Fruit fly (Drosophila melanogaster) whole organism, prepupa: ENCODE measurements around the gene CG10514.

ENCODE experiments used
- Blimp-1 ChIP-seq: fragments of 200-800 bp; sonication (Bioruptor generic); optimal IDR thresholded peaks from 3 replicates; lab custom pipeline; 2017; ENCODE audit warnings: missing biosample characterization, missing genetic modification characterization, mild to moderate bottlenecking, moderate library complexity, missing genetic modification reagents
- CG10631 ChIP-seq: fragments of 200-800 bp; sonication (Bioruptor generic); optimal IDR thresholded peaks from 2 replicates; lab custom pipeline; 2016; ENCODE audit warnings: missing biosample characterization, missing genetic modification characterization
- CG11294 ChIP-seq: fragments of 200-800 bp; sonication (Bioruptor generic); IDR thresholded peaks from 2 replicates; pipeline ENCODE4 v1.3.6; 2022; ENCODE audit warnings: missing biosample characterization, missing genetic modification characterization
- CG15336 ChIP-seq: fragments of 200-800 bp; sonication (Bioruptor generic); IDR thresholded peaks from 2 replicates; pipeline ENCODE4 v1.3.6; 2022; ENCODE audit warnings: missing biosample characterization, missing genetic modification characterization
- CG1621 ChIP-seq: fragments of 200-800 bp; sonication (Bioruptor generic); optimal IDR thresholded peaks from 3 replicates; lab custom pipeline; 2018; ENCODE audit warnings: missing biosample characterization, mild to moderate bottlenecking, missing genetic modification characterization
- CG16779 ChIP-seq: fragments of 200-800 bp; sonication (Bioruptor generic); optimal IDR thresholded peaks from 3 replicates; lab custom pipeline; 2017; ENCODE audit warnings: missing biosample characterization, mild to moderate bottlenecking, missing genetic modification characterization
- CG3032 ChIP-seq: fragments of 200-800 bp; optimal IDR thresholded peaks from 2 replicates; lab custom pipeline; 2019; ENCODE audit warnings: missing biosample characterization, mild to moderate bottlenecking, missing genetic modification characterization, moderate library complexity
- CG34406 ChIP-seq: fragments of 200-800 bp; sonication (Bioruptor generic); optimal IDR thresholded peaks from 3 replicates; lab custom pipeline; 2016; ENCODE audit warnings: missing biosample characterization, missing genetic modification characterization
- CG3919 ChIP-seq: fragments of 200-800 bp; sonication (Bioruptor generic); optimal IDR thresholded peaks from 3 replicates; lab custom pipeline; 2016; ENCODE audit warnings: missing biosample characterization, missing genetic modification characterization
- CG4318 ChIP-seq: fragments of 200-800 bp; sonication (Bioruptor generic); optimal IDR thresholded peaks from 3 replicates; lab custom pipeline; 2017; ENCODE audit warnings: missing biosample characterization, mild to moderate bottlenecking, missing genetic modification characterization
- CG6163 ChIP-seq: fragments of 200-800 bp; sonication (Bioruptor generic); IDR thresholded peaks from 3 replicates; pipeline ENCODE4 v1.3.6; 2022; ENCODE audit warnings: missing biosample characterization, missing genetic modification characterization
- CG6276 ChIP-seq: fragments of 200-800 bp; sonication (Bioruptor generic); optimal IDR thresholded peaks from 2 replicates; lab custom pipeline; 2017; ENCODE audit warnings: missing biosample characterization, mild to moderate bottlenecking, missing genetic modification characterization
- CG6792 ChIP-seq: fragments of 200-800 bp; sonication (Bioruptor generic); optimal IDR thresholded peaks from 3 replicates; lab custom pipeline; 2016; ENCODE audit warnings: missing biosample characterization, missing genetic modification characterization
- CG8319 ChIP-seq: fragments of 200-800 bp; sonication (Bioruptor generic); optimal IDR thresholded peaks from 3 replicates; lab custom pipeline; 2016; ENCODE audit warnings: missing biosample characterization, missing genetic modification characterization
- CG8632 ChIP-seq: fragments of 200-800 bp; sonication (Bioruptor generic); optimal IDR thresholded peaks from 3 replicates; lab custom pipeline; 2016; ENCODE audit warnings: missing biosample characterization, missing genetic modification characterization
- CG9139 ChIP-seq: fragments of 200-800 bp; sonication (Bioruptor generic); optimal IDR thresholded peaks from 3 replicates; lab custom pipeline; 2017; ENCODE audit warnings: missing biosample characterization, mild to moderate bottlenecking, missing genetic modification characterization
- Eip75B ChIP-seq: fragments of 200-800 bp; sonication (Bioruptor generic); optimal IDR thresholded peaks from 3 replicates; lab custom pipeline; 2016; ENCODE audit warnings: missing biosample characterization, missing genetic modification characterization
- Eip78C ChIP-seq: fragments of 200-800 bp; sonication (Bioruptor generic); peaks from one replicate; lab custom pipeline; 2016; ENCODE audit warnings: missing biosample characterization, missing genetic modification characterization
- Ets96B ChIP-seq: fragments of 200-800 bp; optimal IDR thresholded peaks from 2 replicates; lab custom pipeline; 2019; ENCODE audit warnings: missing biosample characterization, mild to moderate bottlenecking, missing genetic modification characterization, moderate library complexity
- Hr38 ChIP-seq: sonication (Bioruptor generic); optimal IDR thresholded peaks from 2 replicates; lab custom pipeline; 2016; ENCODE audit warnings: missing biosample characterization, missing genetic modification characterization
- Hr39 ChIP-seq: fragments of 200-800 bp; sonication (Bioruptor generic); optimal IDR thresholded peaks from 2 replicates; lab custom pipeline; 2016; ENCODE audit warnings: missing biosample characterization, missing genetic modification characterization
- Lpt ChIP-seq: fragments of 200-800 bp; sonication (Bioruptor generic); optimal IDR thresholded peaks from 3 replicates; lab custom pipeline; 2016; ENCODE audit warnings: missing biosample characterization, missing genetic modification characterization
- OdsH ChIP-seq: fragments of 200-800 bp; sonication (Bioruptor generic); optimal IDR thresholded peaks from 3 replicates; lab custom pipeline; 2016; ENCODE audit warnings: missing biosample characterization, missing genetic modification characterization
- Smox ChIP-seq: fragments of 200-800 bp; sonication (Bioruptor generic); optimal IDR thresholded peaks from 3 replicates; lab custom pipeline; 2016; ENCODE audit warnings: missing biosample characterization, missing genetic modification characterization
- Sox102F ChIP-seq: fragments of 200-800 bp; sonication (Bioruptor generic); optimal IDR thresholded peaks from 2 replicates; lab custom pipeline; 2016; ENCODE audit warnings: missing biosample characterization, mild to moderate bottlenecking, missing genetic modification characterization
- Sox15 ChIP-seq: fragments of 200-800 bp; sonication (Bioruptor generic); optimal IDR thresholded peaks from 3 replicates; lab custom pipeline; 2016; ENCODE audit warnings: missing biosample characterization, missing genetic modification characterization
- acj6 ChIP-seq: fragments of 200-800 bp; sonication (Bioruptor generic); optimal IDR thresholded peaks from 3 replicates; lab custom pipeline; 2016; ENCODE audit warnings: missing biosample characterization, missing genetic modification characterization
- cyc ChIP-seq: fragments of 200-800 bp; sonication (Bioruptor generic); optimal IDR thresholded peaks from 3 replicates; lab custom pipeline; 2016; ENCODE audit warnings: missing biosample characterization, missing genetic modification characterization
- dac ChIP-seq: fragments of 200-800 bp; sonication (Bioruptor generic); optimal IDR thresholded peaks from 2 replicates; lab custom pipeline; 2017; ENCODE audit warnings: missing biosample characterization, mild to moderate bottlenecking, missing genetic modification characterization
- dsx ChIP-seq: fragments of 200-800 bp; optimal IDR thresholded peaks from 3 replicates; lab custom pipeline; 2019; ENCODE audit warnings: missing biosample characterization, mild to moderate bottlenecking, missing genetic modification characterization, moderate library complexity; ENCODE audit not compliant: poor library complexity, severe bottlenecking
- esn ChIP-seq: fragments of 200-800 bp; sonication (Bioruptor generic); optimal IDR thresholded peaks from 2 replicates; lab custom pipeline; 2016; ENCODE audit warnings: missing biosample characterization, mild to moderate bottlenecking, missing genetic modification characterization, moderate library complexity
- fd59A ChIP-seq: fragments of 200-800 bp; sonication (Bioruptor generic); optimal IDR thresholded peaks from 2 replicates; lab custom pipeline; 2017; ENCODE audit warnings: missing biosample characterization, mild to moderate bottlenecking, missing genetic modification characterization, missing genetic modification reagents
- fd85E ChIP-seq: fragments of 200-800 bp; sonication (Bioruptor generic); optimal IDR thresholded peaks from 3 replicates; lab custom pipeline; 2016; ENCODE audit warnings: missing biosample characterization, missing genetic modification characterization
- fkh ChIP-seq: fragments of 200-800 bp; sonication (Bioruptor generic); optimal IDR thresholded peaks from 3 replicates; lab custom pipeline; 2017; ENCODE audit warnings: missing biosample characterization, mild to moderate bottlenecking, missing genetic modification characterization, moderate library complexity
- pdm3 ChIP-seq: fragments of 200-800 bp; sonication (Bioruptor generic); optimal IDR thresholded peaks from 3 replicates; lab custom pipeline; 2016; ENCODE audit warnings: missing biosample characterization, missing genetic modification characterization
- salr ChIP-seq, 2 experiments: fragments of 200-800 bp; sonication (Bioruptor generic); optimal IDR thresholded peaks; 3 replicates each; lab custom pipeline; 2016 to 2018; ENCODE audit warnings: missing biosample characterization in 2 of 2, missing genetic modification characterization in 2 of 2, mild to moderate bottlenecking in 1 of 2
- spab ChIP-seq: fragments of 200-800 bp; sonication (Bioruptor generic); optimal IDR thresholded peaks from 2 replicates; lab custom pipeline; 2017; ENCODE audit warnings: missing biosample characterization, mild to moderate bottlenecking, missing genetic modification characterization, missing genetic modification reagents
- ss ChIP-seq, 2 experiments: fragments of 200-800 bp; sonication (Bioruptor generic); optimal IDR thresholded peaks; 2 replicates in 1 of 2; 3 replicates in 1 of 2; lab custom pipeline; 2017 to 2018; ENCODE audit warnings: mild to moderate bottlenecking in 2 of 2, missing biosample characterization in 2 of 2, missing genetic modification characterization in 2 of 2, moderate library complexity in 1 of 2

The CG10514 gene

dm6 chr3R:25238771-25239700 is 40.6 kb downstream of the CG10514 start (continued):
- TF ChIP-seq CG10631 (GFP tag; lab: Kevin White, UChicago): no peak
- TF ChIP-seq Ets96B (tag; lab: Kevin White, UChicago): peak; percentile 39
- TF ChIP-seq esn (GFP tag; lab: Kevin White, UChicago): no peak
- no peak for TF ChIP-seq CG9139 (GFP tag; lab: Kevin White, UChicago)
- peak; percentile 31 for TF ChIP-seq Eip75B (GFP tag; lab: Kevin White, UChicago)
- TF ChIP-seq Blimp-1 (GFP tag; lab: Kevin White, UChicago): no peak
- TF ChIP-seq CG3032 (tag; lab: Kevin White, UChicago): peak; percentile 42
- TF ChIP-seq CG6276: no peak
- TF ChIP-seq pdm3 (GFP tag; lab: Kevin White, UChicago): no peak

- TF ChIP-seq ss (GFP tag; optimal IDR thresholded peaks at IDR 0.05; lab: Kevin White, UChicago) (peak in 1 of 2 experiments; percentile 0), acj6 (GFP tag; lab: Kevin White, UChicago) (no peak), dsx (GFP tag; lab: Kevin White, UChicago) (peak; percentile 8)
- TF ChIP-seq, all 60 proteins: peak for 2
Observed at dm6 chr3R:25237314-25237713, 42.3 kb downstream of the CG10514 start, which contains the start of gene Jhbp7. TSS of gene Jhbp7 (plus strand) at chr3R:25237614.

- TF ChIP-seq fkh (GFP tag; lab: Kevin White, UChicago) (peak; percentile 56), Eip78C (GFP tag; lab: Kevin White, UChicago) (peak; percentile 16), CG34406 (GFP tag; lab: Kevin White, UChicago) (no peak), CG3032 (tag; lab: Kevin White, UChicago) (no peak)
Observed at dm6 chr3R:25236121-25236520, 43.5 kb downstream of the CG10514 start.

dm6 chr3R:25235362-25235761 is 44.3 kb downstream of the CG10514 start, which contains the start of gene Sil1:
TSS of gene Sil1 (minus strand) at chr3R:25235529.
- no peak for TF ChIP-seq Blimp-1 (GFP tag; lab: Kevin White, UChicago)
- TF ChIP-seq fd59A (GFP tag; lab: Kevin White, UChicago): no peak
- TF ChIP-seq Sox102F (GFP tag; lab: Kevin White, UChicago): no peak
- TF ChIP-seq CG1621: peak; percentile 45
- TF ChIP-seq acj6 (GFP tag; lab: Kevin White, UChicago): no peak
- TF ChIP-seq OdsH (GFP tag; lab: Kevin White, UChicago): no peak

dm6 chr3R:25232271-25232989 is 47.2 kb downstream of the CG10514 start, which contains the start of gene Cad96Cb:
TSS of gene Cad96Cb (minus strand) at chr3R:25232321.
- TF ChIP-seq CG4318 (GFP tag; lab: Kevin White, UChicago) (peak; percentile 95), Lpt (peak; percentile 92), Sox15 (GFP tag; lab: Kevin White, UChicago) (peak; percentile 84), CG15336 (GFP tag; lab: Robert Waterston, UW) (peak; percentile 90), spab (GFP tag; lab: Kevin White, UChicago) (peak; percentile 93), cyc (GFP tag; lab: Kevin White, UChicago) (peak; percentile 93), Eip78C (GFP tag; lab: Kevin White, UChicago) (peak; percentile 99), CG3919 (peak; percentile 95), esn (GFP tag; lab: Kevin White, UChicago) (peak; percentile 95), CG16779 (peak; percentile 92), OdsH (GFP tag; lab: Kevin White, UChicago) (peak; percentile 93), CG6163 (GFP tag; lab: Robert Waterston, UW) (peak; percentile 81), CG6792 (GFP tag; lab: Kevin White, UChicago) (peak; percentile 90), dac (peak; percentile 91), CG11294 (GFP tag; lab: Robert Waterston, UW) (peak; percentile 61), Hr38 (GFP tag; lab: Kevin White, UChicago) (peak; percentile 12), CG3032 (tag; lab: Kevin White, UChicago) (peak; percentile 90), CG8319 (peak; percentile 89), dsx (GFP tag; lab: Kevin White, UChicago) (peak; percentile 80), CG8632 (GFP tag; lab: Kevin White, UChicago) (peak; percentile 89), Smox (GFP tag; lab: Kevin White, UChicago) (peak; percentile 91), salr (GFP tag; optimal IDR thresholded peaks at IDR 0.05; lab: Kevin White, UChicago) (peak; percentile 57 to 98), ss (GFP tag; optimal IDR thresholded peaks at IDR 0.05; lab: Kevin White, UChicago) (peak; percentile 92), fd85E (GFP tag; lab: Kevin White, UChicago) (peak; percentile 57), Hr39 (GFP tag; lab: Kevin White, UChicago) (peak; percentile 92), Ets96B (tag; lab: Kevin White, UChicago) (peak; percentile 83)
